Worm (Caenorhabditis elegans): Measurements from ENCODE around the gene Y70C5B.2.

ce11 chrV:16620874-16621273, 39.8 kb downstream of the Y70C5B.2 start, which contains the start of gene Y70C5A.3:
- TF ChIP-seq ztf-7 (tag; optimal IDR thresholded peaks at IDR 0.05) (no peak), F49E8.2 (tag; optimal IDR thresholded peaks at IDR 0.05; ENCODE audit: borderline replicate concordance) (no peak), zfp-3 (GFP tag; conservative IDR thresholded peaks at IDR 0.05) (no peak), hlh-30 (tag; optimal IDR thresholded peaks at IDR 0.05; ENCODE audit: insufficient read depth) (no peak), ama-1 (optimal IDR thresholded peaks at IDR 0.05) (no peak), pqm-1 (tag; optimal IDR thresholded peaks at IDR 0.05) (peak; percentile 34), mdl-1 (tag; optimal IDR thresholded peaks at IDR 0.05) (no peak), nhr-77 (tag; optimal IDR thresholded peaks at IDR 0.05) (no peak), mxl-2 (GFP tag; conservative IDR thresholded peaks at IDR 0.05) (no peak)
